Fruit fly (Drosophila melanogaster) whole organism, embryonic: ENCODE data around the gene CG6937.
A peak's percentile ranks its signal among the peaks of the same experiment; 100 is the strongest.

Source experiments
- Atf3 ChIP-seq: fragments of 200-800 bp; sonication (Bioruptor generic); optimal IDR thresholded peaks from 3 replicates; lab custom pipeline; 2016; ENCODE audit warnings: missing biosample characterization, missing genetic modification characterization
- CG11504 ChIP-seq: fragments of 200-800 bp; sonication (Bioruptor generic); optimal IDR thresholded peaks from 3 replicates; lab custom pipeline; 2019; ENCODE audit warnings: missing biosample characterization, mild to moderate bottlenecking, missing genetic modification characterization, moderate library complexity
- CG12071 ChIP-seq: fragments of 200-800 bp; sonication (Bioruptor generic); optimal IDR thresholded peaks from 3 replicates; lab custom pipeline; 2018; ENCODE audit warnings: missing biosample characterization, mild to moderate bottlenecking, missing genetic modification characterization
- CG12659 ChIP-seq: fragments of 200-800 bp; sonication (Bioruptor generic); optimal IDR thresholded peaks from 3 replicates; lab custom pipeline; 2017; ENCODE audit warnings: mild to moderate bottlenecking, missing biosample characterization, missing genetic modification reagents, missing genetic modification characterization
- CG13624 ChIP-seq: fragments of 200-800 bp; sonication (Bioruptor generic); optimal IDR thresholded peaks from 2 replicates; lab custom pipeline; 2016; ENCODE audit warnings: missing biosample characterization, missing genetic modification characterization
- CG15073 ChIP-seq: fragments of 200-800 bp; sonication (Bioruptor generic); optimal IDR thresholded peaks from 2 replicates; lab custom pipeline; 2016; ENCODE audit warnings: missing biosample characterization, missing genetic modification characterization
- CG15601 ChIP-seq: fragments of 200-800 bp; sonication (Bioruptor generic); optimal IDR thresholded peaks from 3 replicates; lab custom pipeline; 2019; ENCODE audit warnings: missing biosample characterization, mild to moderate bottlenecking, missing genetic modification characterization, moderate library complexity
- CG15696 ChIP-seq: fragments of 200-800 bp; sonication (Bioruptor generic); optimal IDR thresholded peaks from 2 replicates; lab custom pipeline; 2019; ENCODE audit warnings: missing biosample characterization, mild to moderate bottlenecking, missing genetic modification characterization, moderate library complexity
- CG18262 ChIP-seq: fragments of 200-800 bp; optimal IDR thresholded peaks from 3 replicates; lab custom pipeline; 2019; ENCODE audit warnings: missing biosample characterization, mild to moderate bottlenecking, missing genetic modification characterization, moderate library complexity
- CG2116 ChIP-seq: fragments of 200-800 bp; sonication (Bioruptor generic); optimal IDR thresholded peaks from 3 replicates; lab custom pipeline; 2018; ENCODE audit warnings: missing biosample characterization, mild to moderate bottlenecking, missing genetic modification characterization
- CG2678 ChIP-seq: fragments of 200-800 bp; sonication (Bioruptor generic); optimal IDR thresholded peaks from 3 replicates; lab custom pipeline; 2019; ENCODE audit warnings: missing biosample characterization, mild to moderate bottlenecking, missing genetic modification characterization, moderate library complexity
- CG30020 ChIP-seq: fragments of 200-800 bp; optimal IDR thresholded peaks from 2 replicates; lab custom pipeline; 2019; ENCODE audit warnings: missing biosample characterization, mild to moderate bottlenecking, missing genetic modification characterization, moderate library complexity
- CG7839 ChIP-seq: fragments of 200-800 bp; sonication (Bioruptor generic); optimal IDR thresholded peaks from 3 replicates; lab custom pipeline; 2018; ENCODE audit warnings: missing biosample characterization, mild to moderate bottlenecking, missing genetic modification characterization, moderate library complexity
- CG8388 ChIP-seq: fragments of 200-800 bp; sonication (Bioruptor generic); optimal IDR thresholded peaks from 2 replicates; lab custom pipeline; 2019; ENCODE audit warnings: missing biosample characterization, mild to moderate bottlenecking, missing genetic modification characterization, moderate library complexity
- CG8478 ChIP-seq: fragments of >200 bp; optimal IDR thresholded peaks from 2 replicates; lab custom pipeline; 2018
- CG9609 ChIP-seq: fragments of 200-800 bp; sonication (Bioruptor generic); optimal IDR thresholded peaks from 3 replicates; lab custom pipeline; 2016; ENCODE audit warnings: missing biosample characterization, missing genetic modification characterization
- CG9932 ChIP-seq: fragments of 200-800 bp; sonication (Bioruptor generic); IDR thresholded peaks from 2 replicates; pipeline ENCODE4 v1.3.6; 2022; ENCODE audit warnings: missing biosample characterization, missing genetic modification characterization
- Camta ChIP-seq: fragments of 200-800 bp; sonication (Bioruptor generic); optimal IDR thresholded peaks from 2 replicates; lab custom pipeline; 2016; ENCODE audit warnings: missing biosample characterization, missing genetic modification characterization
- Dll ChIP-seq: fragments of 200-800 bp; sonication (Bioruptor generic); IDR thresholded peaks from 4 replicates; pipeline ENCODE4 v1.3.6; 2022; ENCODE audit warnings: missing biosample characterization, missing genetic modification characterization; ENCODE audit not compliant: partially characterized antibody
- Doc2 ChIP-seq: fragments of 200-800 bp; sonication (Bioruptor generic); IDR thresholded peaks from 2 replicates; pipeline ENCODE4 v1.3.6; 2022; ENCODE audit warnings: missing biosample characterization, missing genetic modification characterization
- Ets97D ChIP-seq: fragments of 200-800 bp; sonication (Bioruptor generic); optimal IDR thresholded peaks from 3 replicates; lab custom pipeline; 2016; ENCODE audit warnings: missing biosample characterization, missing genetic modification characterization
- HHEX ChIP-seq: fragments of 200-800 bp; sonication (Bioruptor generic); optimal IDR thresholded peaks from 3 replicates; lab custom pipeline; 2017; ENCODE audit warnings: missing biosample characterization, mild to moderate bottlenecking, missing genetic modification characterization, missing genetic modification reagents
- Hmx ChIP-seq: fragments of 200-800 bp; sonication (Bioruptor generic); optimal IDR thresholded peaks from 2 replicates; lab custom pipeline; 2016; ENCODE audit warnings: missing biosample characterization, missing genetic modification characterization
- Opbp ChIP-seq: fragments of 200-800 bp; sonication (Bioruptor generic); IDR thresholded peaks from 3 replicates; pipeline ENCODE4 v1.3.6; 2022; ENCODE audit warnings: missing biosample characterization, missing genetic modification characterization; ENCODE audit not compliant: partially characterized antibody
- Rfx ChIP-seq: fragments of 200-800 bp; sonication (Bioruptor generic); IDR thresholded peaks from 2 replicates; pipeline ENCODE4 v1.3.6; 2022; ENCODE audit warnings: missing biosample characterization, missing genetic modification characterization
- Scr ChIP-seq: fragments of 200-800 bp; sonication (Bioruptor generic); IDR thresholded peaks from 2 replicates; pipeline ENCODE4 v1.3.6; 2022; ENCODE audit warnings: missing biosample characterization, missing genetic modification characterization; ENCODE audit not compliant: partially characterized antibody
- Ssrp ChIP-seq: fragments of 200-800 bp; sonication (Bioruptor generic); optimal IDR thresholded peaks from 2 replicates; lab custom pipeline; 2018; ENCODE audit warnings: missing biosample characterization, mild to moderate bottlenecking, missing genetic modification characterization, moderate library complexity
- al ChIP-seq: fragments of 200-800 bp; sonication (Bioruptor generic); IDR thresholded peaks from 2 replicates; pipeline ENCODE4 v1.3.6; 2022; ENCODE audit warnings: missing biosample characterization, missing genetic modification characterization
- ara ChIP-seq: fragments of 200-800 bp; sonication (Bioruptor generic); IDR thresholded peaks from 2 replicates; pipeline ENCODE4 v1.3.6; 2022; ENCODE audit warnings: missing biosample characterization, missing genetic modification characterization
- bbx ChIP-seq: fragments of 200-800 bp; sonication (Bioruptor generic); IDR thresholded peaks from 2 replicates; pipeline ENCODE4 v1.3.6; 2022; ENCODE audit warnings: missing biosample characterization, missing genetic modification characterization; ENCODE audit not compliant: partially characterized antibody
- cg ChIP-seq: fragments of 200-800 bp; sonication (Bioruptor generic); optimal IDR thresholded peaks from 3 replicates; lab custom pipeline; 2019; ENCODE audit warnings: missing biosample characterization, mild to moderate bottlenecking, missing genetic modification characterization, moderate library complexity
- chif ChIP-seq, 2 experiments: fragments of 200-800 bp; sonication (Bioruptor generic); optimal IDR thresholded peaks; 3 replicates each; lab custom pipeline; 2016; ENCODE audit warnings: missing biosample characterization in 2 of 2, missing genetic modification characterization in 2 of 2
- chn ChIP-seq: fragments of 200-800 bp; sonication (Bioruptor generic); optimal IDR thresholded peaks from 2 replicates; lab custom pipeline; 2016; ENCODE audit warnings: missing biosample characterization, missing genetic modification characterization
- dysf ChIP-seq: fragments of 200-800 bp; sonication (Bioruptor generic); IDR thresholded peaks from 3 replicates; pipeline ENCODE4 v1.3.6; 2022; ENCODE audit warnings: missing biosample characterization, missing genetic modification characterization
- ems ChIP-seq: fragments of 200-800 bp; sonication (Bioruptor generic); optimal IDR thresholded peaks from 3 replicates; lab custom pipeline; 2016; ENCODE audit warnings: missing biosample characterization, missing genetic modification characterization
- en ChIP-seq: fragments of 200-800 bp; sonication (Bioruptor generic); optimal IDR thresholded peaks from 2 replicates; lab custom pipeline; 2016; ENCODE audit warnings: missing biosample characterization, missing genetic modification characterization
- jing ChIP-seq: fragments of 200-800 bp; sonication (Bioruptor generic); optimal IDR thresholded peaks from 2 replicates; lab custom pipeline; 2018; ENCODE audit warnings: missing biosample characterization, mild to moderate bottlenecking, missing genetic modification characterization
- mld ChIP-seq: fragments of 200-800 bp; sonication (Bioruptor generic); IDR thresholded peaks from 3 replicates; pipeline ENCODE4 v1.3.6; 2022; ENCODE audit warnings: missing biosample characterization, missing genetic modification characterization; ENCODE audit not compliant: partially characterized antibody
- nerfin-1 ChIP-seq: fragments of 200-800 bp; sonication (Bioruptor generic); optimal IDR thresholded peaks from 3 replicates; lab custom pipeline; 2019; ENCODE audit warnings: missing biosample characterization, mild to moderate bottlenecking, missing genetic modification characterization, moderate library complexity
- pum ChIP-seq: fragments of 200-800 bp; sonication (Bioruptor generic); optimal IDR thresholded peaks from 2 replicates; lab custom pipeline; 2016; ENCODE audit warnings: missing biosample characterization, missing genetic modification characterization
- shn ChIP-seq: fragments of 200-800 bp; sonication (Bioruptor generic); optimal IDR thresholded peaks from 3 replicates; lab custom pipeline; 2016; ENCODE audit warnings: missing biosample characterization, missing genetic modification characterization
- sqz ChIP-seq: fragments of 200-800 bp; sonication (Bioruptor generic); optimal IDR thresholded peaks from 3 replicates; lab custom pipeline; 2018; ENCODE audit warnings: missing biosample characterization, mild to moderate bottlenecking, missing genetic modification characterization
- tgo ChIP-seq: fragments of 200-800 bp; sonication (Bioruptor generic); IDR thresholded peaks from 3 replicates; pipeline ENCODE4 v1.3.6; 2022; ENCODE audit warnings: missing biosample characterization, missing genetic modification characterization
- tio ChIP-seq: fragments of 200-800 bp; sonication (Bioruptor generic); optimal IDR thresholded peaks from 2 replicates; lab custom pipeline; 2017; ENCODE audit warnings: missing biosample characterization, missing genetic modification characterization, inconsistent platforms
- toy ChIP-seq: fragments of 200-800 bp; sonication (Bioruptor generic); IDR thresholded peaks from 2 replicates; pipeline ENCODE4 v1.3.6; 2022; ENCODE audit warnings: missing biosample characterization, missing genetic modification characterization
- vnd ChIP-seq: fragments of 200-800 bp; sonication (Bioruptor generic); IDR thresholded peaks from 3 replicates; pipeline ENCODE4 v1.3.6; 2022; ENCODE audit warnings: missing biosample characterization, missing genetic modification characterization; ENCODE audit not compliant: partially characterized antibody
- vvl ChIP-seq: fragments of 200-800 bp; sonication (Bioruptor generic); IDR thresholded peaks from 2 replicates; pipeline ENCODE4 v1.3.6; 2022; ENCODE audit warnings: missing biosample characterization, missing genetic modification characterization

The CG6937 gene

DNA sequence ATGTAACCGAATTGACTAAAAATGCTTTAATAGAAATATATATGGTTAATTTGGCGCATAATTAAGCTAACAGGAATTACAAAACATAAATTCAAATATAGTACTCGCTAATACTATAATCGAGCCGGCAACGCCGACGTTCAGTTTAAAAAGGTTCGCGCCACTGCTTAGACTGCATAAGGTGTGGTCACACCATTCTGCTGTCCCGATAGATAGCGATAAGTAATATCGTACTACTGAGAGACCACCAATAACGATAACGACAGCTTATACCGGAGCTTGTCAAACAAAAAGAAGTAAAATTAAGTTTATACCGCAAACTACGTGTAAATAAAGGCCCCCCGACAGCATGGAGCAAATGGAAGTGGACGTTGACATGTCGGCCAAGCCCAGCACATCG, 4.0 kb upstream of the CG6937 start, which contains the start of gene CSN6 (continued):
- TF ChIP-seq Camta (GFP tag; lab: Kevin White, UChicago) (no peak), ems (GFP tag; lab: Kevin White, UChicago) (no peak), Scr (GFP tag; lab: Robert Waterston, UW) (peak; percentile 82), CG9609 (GFP tag; lab: Kevin White, UChicago) (no peak), CG2678 (tag; lab: Kevin White, UChicago) (no peak), Hmx (GFP tag; lab: Kevin White, UChicago) (no peak), ara (GFP tag; lab: Robert Waterston, UW) (no peak), CG9932 (no peak), CG30020 (tag; lab: Kevin White, UChicago) (no peak), sqz (GFP tag; lab: Kevin White, UChicago) (no peak), mld (GFP tag; lab: Robert Waterston, UW) (peak; percentile 75), bbx (GFP tag; lab: Robert Waterston, UW) (peak; percentile 84), chn (GFP tag; lab: Kevin White, UChicago) (no peak), CG11504 (tag; lab: Kevin White, UChicago) (no peak), shn (GFP tag; lab: Kevin White, UChicago) (no peak), jing (GFP tag; lab: Kevin White, UChicago) (no peak), cg (GFP tag; lab: Kevin White, UChicago) (no peak), Rfx (GFP tag; lab: Robert Waterston, UW) (peak; percentile 62), tgo (GFP tag; lab: Robert Waterston, UW) (no peak), vnd (GFP tag; lab: Robert Waterston, UW) (peak; percentile 81), vvl (GFP tag; lab: Robert Waterston, UW) (peak; percentile 31; the same call in 1 of the 2 replicates), CG15696 (tag; lab: Kevin White, UChicago) (no peak), tio (GFP tag; lab: Kevin White, UChicago) (no peak), CG12659 (peak; percentile 53), CG13624 (GFP tag; lab: Kevin White, UChicago) (peak; percentile 44), CG15073 (GFP tag; lab: Kevin White, UChicago) (no peak), dysf (GFP tag; lab: Robert Waterston, UW) (no peak), CG12071 (no peak), Ets97D (GFP tag; lab: Kevin White, UChicago) (peak; percentile 60), pum (GFP tag; lab: Kevin White, UChicago) (no peak), chif (GFP tag; optimal IDR thresholded peaks at IDR 0.05; lab: Kevin White, UChicago) (no peak), CG7839 (tag; lab: Kevin White, UChicago) (no peak), al (GFP tag; lab: Robert Waterston, UW) (no peak), toy (GFP tag; lab: Robert Waterston, UW) (no peak), Atf3 (GFP tag; lab: Kevin White, UChicago) (no peak), Doc2 (GFP tag; lab: Robert Waterston, UW) (no peak), Opbp (GFP tag; lab: Robert Waterston, UW) (peak; percentile 88), CG2116 (GFP tag; lab: Kevin White, UChicago) (peak; percentile 55), Ssrp (no peak), CG18262 (no peak), CG8388 (GFP tag; lab: Kevin White, UChicago) (no peak), en (GFP tag; lab: Kevin White, UChicago) (no peak), Dll (GFP tag; lab: Robert Waterston, UW) (peak; percentile 82), nerfin-1 (tag; lab: Kevin White, UChicago) (no peak), CG8478 (lab: Kevin White, UChicago) (no peak), CG15601 (tag; lab: Kevin White, UChicago) (no peak), HHEX (GFP tag; lab: Kevin White, UChicago) (no peak)
- TF ChIP-seq, all 482 proteins: peak for 106
